Worm (Caenorhabditis elegans) whole organism, L1 larva: Measurements from ENCODE around the gene ipmk-1.
A peak's percentile ranks its signal among the peaks of the same experiment; 100 is the strongest.

ENCODE experiments used
- aha-1 ChIP-seq: fragments of 150-350 bp; optimal IDR thresholded peaks from 2 replicates; lab custom pipeline; 2014; ENCODE audit warnings: missing biosample characterization, missing genetic modification characterization
- ama-1 ChIP-seq: fragments of 150-350 bp; optimal IDR thresholded peaks from 2 replicates; lab custom pipeline; 2014
- ceh-88 ChIP-seq: fragments of 200-800 bp; sonication (Bioruptor generic); IDR thresholded peaks from 2 replicates; pipeline ENCODE4 v1.3.6; 2022; ENCODE audit warnings: missing genetic modification characterization, missing compliant biosample characterization
- dsc-1 ChIP-seq: sonication (generic microtip); optimal IDR thresholded peaks from 2 replicates; lab custom pipeline; 2016; ENCODE audit warnings: mild to moderate bottlenecking, missing genetic modification characterization, missing compliant biosample characterization
- egl-27 ChIP-seq, 2 experiments: fragments of 150-350 bp in 1 of 2; sonication (generic microtip); optimal IDR thresholded peaks; 3 replicates each; lab custom pipeline; 2017 to 2018; ENCODE audit warnings: missing biosample characterization in 2 of 2, missing genetic modification characterization in 2 of 2, missing genetic modification reagents in 2 of 2
- fos-1 ChIP-seq: fragments of 150-350 bp; optimal IDR thresholded peaks from 2 replicates; lab custom pipeline; 2014; ENCODE audit warnings: missing biosample characterization, missing genetic modification characterization
- lin-13 ChIP-seq: fragments of 150-350 bp; optimal IDR thresholded peaks from 2 replicates; lab custom pipeline; 2014; ENCODE audit warnings: missing biosample characterization, missing genetic modification reagents, missing genetic modification characterization
- nhr-237 ChIP-seq: fragments of 150-350 bp; optimal IDR thresholded peaks from 2 replicates; lab custom pipeline; 2014; ENCODE audit warnings: missing biosample characterization, missing genetic modification characterization
- pqm-1 ChIP-seq: sonication (generic microtip); optimal IDR thresholded peaks from 3 replicates; lab custom pipeline; 2017; ENCODE audit warnings: missing biosample characterization, missing genetic modification characterization
- skn-1 ChIP-seq: fragments of 150-350 bp; optimal IDR thresholded peaks from 2 replicates; lab custom pipeline; 2014; ENCODE audit warnings: missing biosample characterization, missing genetic modification characterization
- swsn-7 ChIP-seq: sonication (generic microtip); optimal IDR thresholded peaks from 2 replicates; lab custom pipeline; 2016; ENCODE audit warnings: missing genetic modification characterization, missing compliant biosample characterization
- unc-130 ChIP-seq: fragments of 150-350 bp; optimal IDR thresholded peaks from 2 replicates; lab custom pipeline; 2017; ENCODE audit warnings: missing biosample characterization, missing genetic modification characterization, inconsistent platforms
- unc-62 ChIP-seq: fragments of 150-350 bp; optimal IDR thresholded peaks from 2 replicates; lab custom pipeline; 2014; ENCODE audit warnings: missing biosample characterization, missing genetic modification reagents, missing genetic modification characterization

DNA sequence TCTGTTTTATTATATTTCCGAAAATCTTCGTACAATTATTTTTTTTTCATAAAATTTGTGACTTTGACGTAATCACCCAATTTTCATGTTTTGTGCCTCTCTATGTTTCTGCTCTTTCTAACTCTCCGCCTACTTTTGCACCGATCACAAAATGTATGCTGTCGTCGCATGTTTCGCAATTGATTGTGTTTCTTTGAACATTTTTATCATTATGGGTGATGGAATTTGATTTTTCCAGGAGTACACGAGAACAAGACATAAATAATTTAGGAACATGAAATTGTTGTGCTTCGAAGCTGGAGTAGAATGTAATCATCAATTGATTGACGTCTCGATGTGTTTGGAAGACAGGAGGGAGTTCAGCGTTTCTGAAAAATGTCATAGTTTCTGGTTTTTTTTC lies 53.0 kb downstream of the ipmk-1 start:
- TF ChIP-seq fos-1 (tag; lab: Kevin White, UChicago) = no peak
- no peak for TF ChIP-seq nhr-237 (tag; lab: Kevin White, UChicago)
- no peak for TF ChIP-seq dsc-1
- TF ChIP-seq pqm-1 (tag; lab: Kevin White, UChicago) = peak; percentile 10
- TF ChIP-seq ceh-88 (GFP tag; lab: Robert Waterston, UW) = no peak
- no peak for TF ChIP-seq lin-13 (GFP tag; lab: Kevin White, UChicago)
- no peak for TF ChIP-seq unc-130 (tag; lab: Kevin White, UChicago)
- TF ChIP-seq ama-1 (lab: Kevin White, UChicago) = no peak
- TF ChIP-seq egl-27 (tag; optimal IDR thresholded peaks at IDR 0.05; lab: Kevin White, UChicago) = no peak
- TF ChIP-seq unc-62 (GFP tag; lab: Kevin White, UChicago) = no peak
- no peak for TF ChIP-seq aha-1 (tag; lab: Kevin White, UChicago)
- no peak for TF ChIP-seq swsn-7 (tag; lab: Kevin White, UChicago)
- no peak for TF ChIP-seq skn-1
